Fruit fly (Drosophila melanogaster): ENCODE results near the gene Zip71B.

The Zip71B gene

DNA sequence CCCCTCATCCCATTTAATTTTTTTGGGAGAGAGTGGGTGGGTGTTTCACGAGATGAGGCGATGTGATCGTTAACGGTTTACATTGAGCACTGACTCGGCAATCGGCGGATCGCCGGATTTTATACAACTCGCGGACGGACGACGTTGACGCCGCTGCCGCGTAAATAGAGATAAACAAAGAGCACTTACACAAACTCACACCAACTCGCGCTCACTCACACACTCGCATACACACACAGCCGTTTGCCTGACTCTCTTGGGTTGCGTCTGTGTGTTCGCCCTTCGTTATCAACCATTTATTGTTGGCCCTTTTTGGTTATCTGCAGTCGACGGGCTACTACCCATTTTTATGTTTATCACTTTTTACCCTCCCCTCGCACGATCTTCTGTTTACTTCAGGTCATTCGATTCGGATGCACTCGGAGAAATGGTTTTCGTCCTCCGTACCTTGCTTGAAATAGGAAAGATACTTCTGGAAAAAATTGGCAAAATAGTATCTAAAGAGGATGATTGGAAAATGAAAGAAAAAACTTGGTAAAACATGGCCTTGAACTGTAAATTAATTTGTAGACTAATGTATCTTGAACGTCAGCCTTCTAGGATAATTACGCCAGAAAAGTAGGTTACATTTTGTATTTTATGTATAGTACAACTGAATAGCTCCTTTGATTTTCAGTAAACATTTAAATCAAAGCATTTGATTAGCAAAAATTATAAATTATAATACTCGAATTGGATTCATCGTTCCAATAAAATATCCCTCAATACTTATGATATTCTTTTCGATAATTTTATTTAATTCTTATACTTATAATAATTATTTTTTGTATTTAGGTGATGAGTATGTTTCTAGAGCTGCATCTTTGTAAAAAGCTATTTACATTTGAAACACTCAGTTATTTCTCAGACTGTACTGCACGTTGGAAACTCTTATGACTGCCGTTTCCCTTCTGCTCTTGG is 14.3 kb upstream of the Zip71B start (continued):
- TF ChIP-seq Sox100B (GFP tag; optimal IDR thresholded peaks at IDR 0.05) (peak; percentile 51), Adf1 (GFP tag; IDR thresholded peaks at IDR 0.05) (peak; percentile 95), twi (tag; optimal IDR thresholded peaks at IDR 0.05) (peak; percentile 2), CG8924 (tag; optimal IDR thresholded peaks at IDR 0.05) (peak; percentile 42), ato (GFP tag; IDR thresholded peaks at IDR 0.05; ENCODE audit: partially characterized antibody) (peak; percentile 38; the same call in 1 of the 2 replicates), CG14860 (GFP tag; IDR thresholded peaks at IDR 0.05; ENCODE audit: partially characterized antibody) (no peak), rib (GFP tag; IDR thresholded peaks at IDR 0.05) (peak; percentile 65; the same call in 1 of the 2 replicates), HLHmδ (GFP tag; optimal IDR thresholded peaks at IDR 0.05) (peak; percentile 9), mirr (GFP tag; optimal IDR thresholded peaks at IDR 0.05) (peak; percentile 29), CG11560 (tag; IDR thresholded peaks at IDR 0.05) (no peak), wor (GFP tag; IDR thresholded peaks at IDR 0.05) (no peak), NfI (GFP tag; optimal IDR thresholded peaks at IDR 0.05) (peak; percentile 20), sqz (GFP tag; optimal IDR thresholded peaks at IDR 0.05) (peak; percentile 54), CG10959 (GFP tag; IDR thresholded peaks at IDR 0.05) (peak; percentile 34; the same call in 1 of the 2 replicates), Hr3 (GFP tag; optimal IDR thresholded peaks at IDR 0.05) (peak; percentile 64), jing (GFP tag; optimal IDR thresholded peaks at IDR 0.05) (no peak), sens (GFP tag) (peak; percentile 93), zf30C (GFP tag; optimal IDR thresholded peaks at IDR 0.05) (peak; percentile 92), CG30431 (GFP tag; optimal IDR thresholded peaks at IDR 0.05) (peak; percentile 36), CG2678 (tag; optimal IDR thresholded peaks at IDR 0.05) (peak; percentile 63), CG6689 (GFP tag; IDR thresholded peaks at IDR 0.05) (peak; percentile 30; the same call in 1 of the 2 replicates), Chrac-16 (GFP tag; optimal IDR thresholded peaks at IDR 0.05) (peak; percentile 26), CG12659 (GFP tag; optimal IDR thresholded peaks at IDR 0.05) (peak; percentile 10), Ssrp (tag; optimal IDR thresholded peaks at IDR 0.05) (peak; percentile 69), CG16779 (GFP tag; IDR thresholded peaks at IDR 0.05) (no peak), CG14014 (GFP tag; IDR thresholded peaks at IDR 0.05) (peak; percentile 32; the same call in 1 of the 2 replicates), mld (GFP tag; IDR thresholded peaks at IDR 0.05; ENCODE audit: partially characterized antibody) (no peak), CG18262 (tag; optimal IDR thresholded peaks at IDR 0.05) (peak; percentile 91), CG5953 (GFP tag; IDR thresholded peaks at IDR 0.05) (peak; percentile 42; the same call in 1 of the 2 replicates), Sry-δ (GFP tag; optimal IDR thresholded peaks at IDR 0.05) (no peak), Awh (GFP tag; IDR thresholded peaks at IDR 0.05) (no peak; the same call in 1 of the 2 replicates), inv (GFP tag; IDR thresholded peaks at IDR 0.05; ENCODE audit: partially characterized antibody) (no peak), crol (GFP tag; IDR thresholded peaks at IDR 0.05) (peak; percentile 89), CG7839 (tag; optimal IDR thresholded peaks at IDR 0.05) (peak; percentile 47), Dip2 (GFP tag; IDR thresholded peaks at IDR 0.05) (no peak), CG6272 (GFP tag; IDR thresholded peaks at IDR 0.05) (no peak), CG4282 (GFP tag; optimal IDR thresholded peaks at IDR 0.05) (no peak), slp2 (GFP tag; optimal IDR thresholded peaks at IDR 0.05) (peak; percentile 60), zfh1 (GFP tag; IDR thresholded peaks at IDR 0.05) (peak; percentile 70), bbx (GFP tag; IDR thresholded peaks at IDR 0.05; ENCODE audit: partially characterized antibody) (peak; percentile 61), CG3281 (GFP tag; optimal IDR thresholded peaks at IDR 0.05) (no peak), prd (optimal IDR thresholded peaks at IDR 0.05) (no peak), prd (GFP tag; IDR thresholded peaks at IDR 0.05) (peak; percentile 66), ken (GFP tag; IDR thresholded peaks at IDR 0.05) (peak; percentile 44; the same call in 1 of the 3 replicates), CG8388 (GFP tag; optimal IDR thresholded peaks at IDR 0.05) (peak; percentile 17), Atf6 (GFP tag; IDR thresholded peaks at IDR 0.05) (0 out of 2 replicates have a peak, but pooled peaks have one; percentile 8), z (GFP tag; IDR thresholded peaks at IDR 0.05) (peak; percentile 72; the same call in 2 of the 3 replicates), CG34224 (GFP tag; IDR thresholded peaks at IDR 0.05; ENCODE audit: partially characterized antibody) (peak; percentile 38; the same call in 1 of the 3 replicates)
